Worm (Caenorhabditis elegans): ENCODE results near the gene flcn-1.
"Not testable (repeated sequence)": the region's sequence is repeated elsewhere in the genome, so short reads cannot be mapped to it uniquely, and the experiment has no call there.

flcn-1 gene

ce11 chrII:6974011-6974410 is 45.4 kb downstream of the flcn-1 start (continued):
- TF ChIP-seq aly-2 (tag; optimal IDR thresholded peaks at IDR 0.05) (no peak), ztf-1 (GFP tag; conservative IDR thresholded peaks at IDR 0.05) (no peak), nhr-237 (tag; optimal IDR thresholded peaks at IDR 0.05) (no peak), zag-1 (tag; optimal IDR thresholded peaks at IDR 0.05) (no peak), nhr-21 (tag; optimal IDR thresholded peaks at IDR 0.05) (no peak), R02D3.7 (tag; optimal IDR thresholded peaks at IDR 0.05) (no peak)

- TF ChIP-seq dmd-4 (tag; optimal IDR thresholded peaks at IDR 0.05) = no peak
- TF ChIP-seq lsy-2 (tag; optimal IDR thresholded peaks at IDR 0.05) = peak in 1 of 2 experiments; percentile 72
These were observed 47.2 kb downstream of the flcn-1 start for ce11 chrII:6975725-6976124.

ce11 chrII:6977732-6978131 is 49.2 kb downstream of the flcn-1 start, which contains the start of gene C15F1.8:
C15F1.8 (minus strand) TSS chrII:6977832.
- TF ChIP-seq Y55F3AM.14 (GFP tag; optimal IDR thresholded peaks at IDR 0.05); sem-4 (tag; optimal IDR thresholded peaks at IDR 0.05); sma-9 (GFP tag; optimal IDR thresholded peaks at IDR 0.05); sma-9 (tag; optimal IDR thresholded peaks at IDR 0.05): not testable (repeated sequence)

ce11 chrII:6978908-6979307 is 50.3 kb downstream of the flcn-1 start:
- TF ChIP-seq C34F6.9 (tag; optimal IDR thresholded peaks at IDR 0.05) (no peak), nhr-23 (tag; optimal IDR thresholded peaks at IDR 0.05) (no peak), gmeb-1 (tag; optimal IDR thresholded peaks at IDR 0.05) (no peak), F13H6.1 (tag; optimal IDR thresholded peaks at IDR 0.05) (no peak), ceh-82 (tag; optimal IDR thresholded peaks at IDR 0.05) (no peak), nhr-129 (tag; optimal IDR thresholded peaks at IDR 0.05) (no peak), nhr-11 (tag; optimal IDR thresholded peaks at IDR 0.05) (no peak), lin-13 (GFP tag; optimal IDR thresholded peaks at IDR 0.05) (no peak), egl-27 (tag; optimal IDR thresholded peaks at IDR 0.05) (no peak), unc-55 (GFP tag; optimal IDR thresholded peaks at IDR 0.05) (no peak), nhr-6 (tag; optimal IDR thresholded peaks at IDR 0.05) (no peak), nhr-237 (tag; optimal IDR thresholded peaks at IDR 0.05) (no peak), ama-1 (optimal IDR thresholded peaks at IDR 0.05) (no peak), unc-62 (GFP tag; optimal IDR thresholded peaks at IDR 0.05) (no peak), zag-1 (tag; optimal IDR thresholded peaks at IDR 0.05) (no peak), fos-1 (tag; optimal IDR thresholded peaks at IDR 0.05) (no peak), elt-1 (tag; optimal IDR thresholded peaks at IDR 0.05) (no peak)

ce11 chrII:6979646-6980045 is 51.1 kb downstream of the flcn-1 start, which contains the start of gene C15F1.2:
C15F1.2 (plus strand) TSS chrII:6979953.
- TF ChIP-seq blmp-1 (tag; optimal IDR thresholded peaks at IDR 0.05; ENCODE audit: insufficient read depth) = peak; percentile 34
- no peak for TF ChIP-seq sem-4 (tag; optimal IDR thresholded peaks at IDR 0.05)

ce11 chrII:6989830-6990287 is 61.3 kb downstream of the flcn-1 start, which contains the start of gene C15F1.1:
C15F1.1 (plus strand) TSS chrII:6989880.
- TF ChIP-seq snpc-4 (tag; optimal IDR thresholded peaks at IDR 0.05) (peak; percentile 67), ceh-16 (tag; optimal IDR thresholded peaks at IDR 0.05) (no peak)

- TF ChIP-seq ceh-16 (tag; optimal IDR thresholded peaks at IDR 0.05) (no peak), egl-27 (tag; optimal IDR thresholded peaks at IDR 0.05) (peak; percentile 79), ztf-4 (tag; optimal IDR thresholded peaks at IDR 0.05) (peak; percentile 40), sma-9 (GFP tag; optimal IDR thresholded peaks at IDR 0.05) (peak; percentile 67), sma-9 (tag; optimal IDR thresholded peaks at IDR 0.05) (no peak), unc-62 (GFP tag; optimal IDR thresholded peaks at IDR 0.05) (peak; percentile 16), nhr-237 (tag; optimal IDR thresholded peaks at IDR 0.05) (no peak), nhr-129 (tag; optimal IDR thresholded peaks at IDR 0.05) (peak; percentile 61), ZK546.5 (tag; optimal IDR thresholded peaks at IDR 0.05) (no peak), lin-11 (tag; optimal IDR thresholded peaks at IDR 0.05) (peak; percentile 42), aly-2 (tag; optimal IDR thresholded peaks at IDR 0.05) (no peak), mbf-1 (tag; optimal IDR thresholded peaks at IDR 0.05) (no peak), lin-13 (GFP tag; optimal IDR thresholded peaks at IDR 0.05) (peak; percentile 34), alr-1 (tag; optimal IDR thresholded peaks at IDR 0.05) (no peak), lsy-2 (tag; optimal IDR thresholded peaks at IDR 0.05) (peak; percentile 32 to 75), mab-5 (tag; optimal IDR thresholded peaks at IDR 0.05) (peak; percentile 24), nhr-21 (tag; optimal IDR thresholded peaks at IDR 0.05) (no peak), F13H6.1 (tag; optimal IDR thresholded peaks at IDR 0.05) (peak; percentile 54), unc-55 (GFP tag; optimal IDR thresholded peaks at IDR 0.05) (peak; percentile 82), crh-2 (tag; optimal IDR thresholded peaks at IDR 0.05) (peak; percentile 75), R02D3.7 (tag; optimal IDR thresholded peaks at IDR 0.05) (no peak), C34F6.9 (tag; optimal IDR thresholded peaks at IDR 0.05) (peak; percentile 83), blmp-1 (tag; optimal IDR thresholded peaks at IDR 0.05; ENCODE audit: insufficient read depth) (no peak), snpc-4 (tag; optimal IDR thresholded peaks at IDR 0.05) (peak; percentile 26), zag-1 (tag; optimal IDR thresholded peaks at IDR 0.05) (peak; percentile 88), Y55F3AM.14 (GFP tag; optimal IDR thresholded peaks at IDR 0.05) (peak; percentile 77), elt-1 (tag; optimal IDR thresholded peaks at IDR 0.05) (no peak), sem-4 (tag; optimal IDR thresholded peaks at IDR 0.05) (no peak)
These were observed 64.4 kb downstream of the flcn-1 start for ce11 chrII:6992949-6993348.

Measured in whole organism, L2 larva.